Fruit fly (Drosophila melanogaster) whole organism, embryonic: ENCODE results near the gene Rcd2.

ENCODE experiments used
- Ada2b ChIP-seq: fragments of 200-800 bp; sonication (Bioruptor generic); IDR thresholded peaks from 2 replicates; pipeline ENCODE4 v1.3.6; 2022; ENCODE audit warnings: missing biosample characterization, missing genetic modification characterization
- Adf1 ChIP-seq: fragments of 200-800 bp; sonication (Bioruptor generic); IDR thresholded peaks from 2 replicates; pipeline ENCODE4 v1.3.6; 2022; ENCODE audit warnings: missing biosample characterization, missing genetic modification characterization
- Bgb ChIP-seq: fragments of 200-800 bp; sonication (Bioruptor generic); IDR thresholded peaks from 2 replicates; pipeline ENCODE4 v1.3.6; 2022; ENCODE audit warnings: missing biosample characterization, missing genetic modification characterization; ENCODE audit not compliant: partially characterized antibody
- C15 ChIP-seq: fragments of 200-800 bp; sonication (Bioruptor generic); IDR thresholded peaks from 3 replicates; pipeline ENCODE4 v1.3.6; 2022; ENCODE audit warnings: missing biosample characterization, missing genetic modification characterization
- CG10366 ChIP-seq: fragments of 200-800 bp; sonication (Bioruptor generic); IDR thresholded peaks from 2 replicates; pipeline ENCODE4 v1.3.6; 2022; ENCODE audit warnings: missing biosample characterization, missing genetic modification characterization
- CG10565 ChIP-seq: fragments of 200-800 bp; sonication (Bioruptor generic); optimal IDR thresholded peaks from 3 replicates; lab custom pipeline; 2016; ENCODE audit warnings: missing biosample characterization, mild to moderate bottlenecking, missing genetic modification characterization
- CG11456 ChIP-seq: fragments of 200-800 bp; sonication (Bioruptor generic); IDR thresholded peaks from 3 replicates; pipeline ENCODE4 v1.3.6; 2022; ENCODE audit warnings: missing biosample characterization, missing genetic modification characterization
- CG12744 ChIP-seq: fragments of 200-800 bp; sonication (Bioruptor generic); optimal IDR thresholded peaks from 2 replicates; lab custom pipeline; 2016; ENCODE audit warnings: missing biosample characterization, missing genetic modification characterization
- CG13424 ChIP-seq: fragments of 200-800 bp; sonication (Bioruptor generic); optimal IDR thresholded peaks from 2 replicates; lab custom pipeline; 2019; ENCODE audit warnings: missing biosample characterization, mild to moderate bottlenecking, missing genetic modification characterization, moderate library complexity
- CG14710 ChIP-seq: fragments of 200-800 bp; sonication (Bioruptor generic); optimal IDR thresholded peaks from 3 replicates; lab custom pipeline; 2019; ENCODE audit warnings: missing biosample characterization, mild to moderate bottlenecking, missing genetic modification characterization, moderate library complexity
- CG1529 ChIP-seq: fragments of 200-800 bp; sonication (Bioruptor generic); optimal IDR thresholded peaks from 3 replicates; lab custom pipeline; 2018; ENCODE audit warnings: missing biosample characterization, missing genetic modification characterization
- CG15514 ChIP-seq: fragments of 200-800 bp; sonication (Bioruptor generic); optimal IDR thresholded peaks from 3 replicates; lab custom pipeline; 2017; ENCODE audit warnings: missing biosample characterization, missing genetic modification characterization, mild to moderate bottlenecking, moderate library complexity, missing genetic modification reagents
- CG17385 ChIP-seq: fragments of 200-800 bp; sonication (Bioruptor generic); optimal IDR thresholded peaks from 3 replicates; lab custom pipeline; 2018; ENCODE audit warnings: missing biosample characterization, mild to moderate bottlenecking, missing genetic modification characterization
- CG17912 ChIP-seq: fragments of 200-800 bp; sonication (Bioruptor generic); optimal IDR thresholded peaks from 2 replicates; lab custom pipeline; 2018; ENCODE audit warnings: missing biosample characterization, mild to moderate bottlenecking, missing genetic modification characterization
- CG3065 ChIP-seq: fragments of 200-800 bp; sonication (Bioruptor generic); optimal IDR thresholded peaks from 2 replicates; lab custom pipeline; 2016; ENCODE audit warnings: missing biosample characterization, missing genetic modification characterization
- CG31441 ChIP-seq: fragments of 200-800 bp; sonication (Bioruptor generic); IDR thresholded peaks from 2 replicates; pipeline ENCODE4 v1.3.6; 2022; ENCODE audit warnings: missing biosample characterization, missing genetic modification characterization
- CG6791 ChIP-seq: fragments of 200-800 bp; sonication (Bioruptor generic); IDR thresholded peaks from 3 replicates; pipeline ENCODE4 v1.3.6; 2022; ENCODE audit warnings: missing biosample characterization, missing genetic modification characterization; ENCODE audit not compliant: partially characterized antibody
- CG7745 ChIP-seq: fragments of 200-800 bp; sonication (Bioruptor generic); optimal IDR thresholded peaks from 2 replicates; lab custom pipeline; 2018; ENCODE audit warnings: missing biosample characterization, mild to moderate bottlenecking, missing genetic modification characterization, moderate library complexity
- CG7987 ChIP-seq: fragments of 200-800 bp; sonication (Bioruptor generic); optimal IDR thresholded peaks from 2 replicates; lab custom pipeline; 2018; ENCODE audit warnings: missing biosample characterization, mild to moderate bottlenecking, missing genetic modification characterization, moderate library complexity
- CG8478 ChIP-seq: fragments of >200 bp; optimal IDR thresholded peaks from 2 replicates; lab custom pipeline; 2018
- CG8924 ChIP-seq: fragments of 200-800 bp; optimal IDR thresholded peaks from 3 replicates; lab custom pipeline; 2019; ENCODE audit warnings: missing biosample characterization, mild to moderate bottlenecking, missing genetic modification characterization, moderate library complexity
- CG9727 ChIP-seq: fragments of 200-800 bp; sonication (Bioruptor generic); optimal IDR thresholded peaks from 3 replicates; lab custom pipeline; 2017; ENCODE audit warnings: missing biosample characterization, mild to moderate bottlenecking, missing genetic modification characterization
- CkIIα-i1 ChIP-seq: fragments of 200-800 bp; sonication (Bioruptor generic); IDR thresholded peaks from 2 replicates; pipeline ENCODE4 v1.3.6; 2022; ENCODE audit warnings: missing biosample characterization, missing genetic modification characterization
- D ChIP-seq, 2 experiments: fragments of 200-800 bp in 1 of 2; fragments of >200 bp in 1 of 2; sonication (Bioruptor generic) in 1 of 2; optimal IDR thresholded peaks; 2 replicates in 1 of 2; 3 replicates in 1 of 2; lab custom pipeline; 2017; ENCODE audit warnings: mild to moderate bottlenecking in 1 of 2, missing biosample characterization in 1 of 2, missing genetic modification characterization in 1 of 2, missing genetic modification reagents in 1 of 2
- Fer2 ChIP-seq: fragments of 200-800 bp; sonication (Bioruptor generic); optimal IDR thresholded peaks from 2 replicates; lab custom pipeline; 2018; ENCODE audit warnings: missing biosample characterization, mild to moderate bottlenecking, missing genetic modification characterization, moderate library complexity
- GATAe ChIP-seq: fragments of 200-800 bp; sonication (Bioruptor generic); conservative IDR thresholded peaks from 2 replicates; pipeline ENCODE4 v1.3.6; 2022; ENCODE audit warnings: missing biosample characterization, missing genetic modification characterization
- HLH3B ChIP-seq: fragments of 200-800 bp; sonication (Bioruptor generic); IDR thresholded peaks from 2 replicates; pipeline ENCODE4 v1.3.6; 2022; ENCODE audit warnings: missing biosample characterization, missing genetic modification characterization
- Hmr ChIP-seq: fragments of 200-800 bp; sonication (Bioruptor generic); optimal IDR thresholded peaks from 3 replicates; lab custom pipeline; 2017; ENCODE audit warnings: mild to moderate bottlenecking, missing biosample characterization, missing genetic modification reagents, missing genetic modification characterization
- Kr ChIP-seq: fragments of 200-800 bp; sonication (Bioruptor generic); optimal IDR thresholded peaks from 2 replicates; lab custom pipeline; 2017; ENCODE audit warnings: missing biosample characterization, mild to moderate bottlenecking, missing genetic modification characterization
- Med ChIP-seq: fragments of 200-800 bp; sonication (Bioruptor generic); peaks from one replicate; lab custom pipeline; 2016; ENCODE audit warnings: missing biosample characterization, missing genetic modification characterization, mild to moderate bottlenecking, inconsistent platforms, moderate library complexity
- Sox102F ChIP-seq: fragments of 200-800 bp; sonication (Bioruptor generic); optimal IDR thresholded peaks from 2 replicates; lab custom pipeline; 2018; ENCODE audit warnings: missing biosample characterization, mild to moderate bottlenecking, missing genetic modification characterization, moderate library complexity
- Spps ChIP-seq: fragments of 200-800 bp; sonication (Bioruptor generic); optimal IDR thresholded peaks from 2 replicates; lab custom pipeline; 2018; ENCODE audit warnings: missing biosample characterization, mild to moderate bottlenecking, missing genetic modification characterization
- Sry-β ChIP-seq: fragments of 200-800 bp; sonication (Bioruptor generic); optimal IDR thresholded peaks from 2 replicates; lab custom pipeline; 2018; ENCODE audit warnings: missing biosample characterization, mild to moderate bottlenecking, missing genetic modification characterization, moderate library complexity
- Trl ChIP-seq, 3 experiments: fragments of >200 bp in 2 of 3; fragments of 200-800 bp in 1 of 3; sonication (Bioruptor generic) in 1 of 3; optimal IDR thresholded peaks; 2 replicates in 1 of 3; 3 replicates in 2 of 3; lab custom pipeline; 2016 to 2017; ENCODE audit warnings: missing biosample characterization in 1 of 3, missing genetic modification characterization in 1 of 3
- Xbp1 ChIP-seq: fragments of 200-800 bp; sonication (Bioruptor generic); optimal IDR thresholded peaks from 3 replicates; lab custom pipeline; 2016; ENCODE audit warnings: missing biosample characterization, mild to moderate bottlenecking, missing genetic modification characterization
- Xrp1 ChIP-seq: fragments of 200-800 bp; sonication (Bioruptor generic); IDR thresholded peaks from 2 replicates; pipeline ENCODE4 v1.3.6; 2022; ENCODE audit warnings: missing biosample characterization, missing genetic modification characterization
- YL-1 ChIP-seq: fragments of 200-800 bp; sonication (Bioruptor generic); optimal IDR thresholded peaks from 3 replicates; lab custom pipeline; 2017; ENCODE audit warnings: missing biosample characterization, mild to moderate bottlenecking, missing genetic modification characterization
- cad ChIP-seq: fragments of >200 bp; optimal IDR thresholded peaks from 2 replicates; lab custom pipeline; 2017; ENCODE audit warnings: missing biosample characterization, missing genetic modification characterization
- cg ChIP-seq: fragments of 200-800 bp; sonication (Bioruptor generic); optimal IDR thresholded peaks from 3 replicates; lab custom pipeline; 2019; ENCODE audit warnings: missing biosample characterization, mild to moderate bottlenecking, missing genetic modification characterization, moderate library complexity
- crol ChIP-seq: fragments of 200-800 bp; sonication (Bioruptor generic); IDR thresholded peaks from 2 replicates; pipeline ENCODE4 v1.3.6; 2022; ENCODE audit warnings: missing biosample characterization, missing genetic modification characterization
- gt ChIP-seq: fragments of 200-800 bp; sonication (Bioruptor generic); IDR thresholded peaks from 2 replicates; pipeline ENCODE4 v1.3.6; 2022; ENCODE audit warnings: missing biosample characterization, missing genetic modification characterization
- hkb ChIP-seq, 2 experiments: fragments of 200-800 bp in 1 of 2; fragments of >200 bp in 1 of 2; sonication (Bioruptor generic) in 1 of 2; IDR thresholded peaks in 1 of 2; optimal IDR thresholded peaks in 1 of 2; 2 replicates each; pipeline versions ENCODE4 v1.3.6 to Lab custom; 2017 to 2022; ENCODE audit warnings: missing biosample characterization in 1 of 2, missing genetic modification characterization in 1 of 2
- jumu ChIP-seq: fragments of 200-800 bp; sonication (Bioruptor generic); optimal IDR thresholded peaks from 3 replicates; lab custom pipeline; 2016; ENCODE audit warnings: missing biosample characterization, missing genetic modification characterization
- nerfin-1 ChIP-seq: fragments of 200-800 bp; sonication (Bioruptor generic); optimal IDR thresholded peaks from 3 replicates; lab custom pipeline; 2019; ENCODE audit warnings: missing biosample characterization, mild to moderate bottlenecking, missing genetic modification characterization, moderate library complexity
- nom ChIP-seq: fragments of 200-800 bp; sonication (Bioruptor generic); optimal IDR thresholded peaks from 2 replicates; lab custom pipeline; 2017; ENCODE audit warnings: missing biosample characterization, missing genetic modification characterization, mild to moderate bottlenecking, moderate library complexity, missing genetic modification reagents
- oc ChIP-seq: fragments of 200-800 bp; sonication (Bioruptor generic); optimal IDR thresholded peaks from 2 replicates; lab custom pipeline; 2018; ENCODE audit warnings: missing biosample characterization, mild to moderate bottlenecking, missing genetic modification characterization, moderate library complexity
- stc ChIP-seq: fragments of 200-800 bp; sonication (Bioruptor generic); IDR thresholded peaks from 2 replicates; pipeline ENCODE4 v1.3.6; 2022; ENCODE audit warnings: missing biosample characterization, missing genetic modification characterization
- unpg ChIP-seq: fragments of 200-800 bp; sonication (Bioruptor generic); optimal IDR thresholded peaks from 3 replicates; lab custom pipeline; 2018; ENCODE audit warnings: missing biosample characterization, mild to moderate bottlenecking, missing genetic modification characterization, moderate library complexity

Rcd2 gene

dm6 chr3L:20498204-20498603 is 42.0 kb downstream of the Rcd2 start (continued):
- TF ChIP-seq CG12744 (GFP tag; lab: Kevin White, UChicago) = no peak
- TF ChIP-seq CG8478 (lab: Kevin White, UChicago) = no peak
- TF ChIP-seq gt (GFP tag; lab: Robert Waterston, UW) = 0 out of 2 replicates have a peak, but pooled peaks have one; percentile 19
- TF ChIP-seq CG10366 (GFP tag; lab: Robert Waterston, UW) = no peak
- TF ChIP-seq Spps = no peak
- peak; percentile 24; the same call in 1 of the 2 replicates for TF ChIP-seq stc (GFP tag; lab: Robert Waterston, UW)
- no peak for TF ChIP-seq Sry-β (GFP tag; lab: Kevin White, UChicago)
- peak; percentile 60 for TF ChIP-seq CG3065
- no peak for TF ChIP-seq crol (GFP tag; lab: Robert Waterston, UW)
- no peak for TF ChIP-seq Xbp1 (GFP tag; lab: Kevin White, UChicago)
- no peak for TF ChIP-seq unpg (GFP tag; lab: Kevin White, UChicago)
- no peak for TF ChIP-seq CG1529 (GFP tag; lab: Kevin White, UChicago)
- TF ChIP-seq CG7987 = no peak
- TF ChIP-seq hkb (optimal IDR thresholded peaks at IDR 0.05; lab: Kevin White, UChicago) = no peak
- TF ChIP-seq hkb (GFP tag; IDR thresholded peaks at IDR 0.05; lab: Robert Waterston, UW) = no peak
- TF ChIP-seq CG13424 (tag; lab: Kevin White, UChicago) = no peak
- TF ChIP-seq Fer2 = no peak
- TF ChIP-seq Adf1 = no peak
- TF ChIP-seq Sox102F (GFP tag; lab: Kevin White, UChicago) = no peak
- TF ChIP-seq CG7745 (tag; lab: Kevin White, UChicago) = no peak
- TF ChIP-seq GATAe = no peak
- TF ChIP-seq Med (GFP tag; lab: Kevin White, UChicago) = peak; percentile 1
- no peak for TF ChIP-seq CG10565 (GFP tag; lab: Kevin White, UChicago)
- TF ChIP-seq CG17912 (GFP tag; lab: Kevin White, UChicago) = no peak
- TF ChIP-seq CG17385 (GFP tag; lab: Kevin White, UChicago) = no peak
- TF ChIP-seq nerfin-1 = no peak
- no peak for TF ChIP-seq D (optimal IDR thresholded peaks at IDR 0.05; lab: Kevin White, UChicago)
- no peak for TF ChIP-seq D (GFP tag; optimal IDR thresholded peaks at IDR 0.05; lab: Kevin White, UChicago)
- no peak for TF ChIP-seq CG11456 (GFP tag; lab: Robert Waterston, UW)
- no peak for TF ChIP-seq jumu (GFP tag; lab: Kevin White, UChicago)
- TF ChIP-seq Xrp1 (GFP tag; lab: Robert Waterston, UW) = no peak
- TF ChIP-seq CG9727 (GFP tag; lab: Kevin White, UChicago) = no peak
- TF ChIP-seq CG6791 (GFP tag; lab: Robert Waterston, UW) = 0 out of 3 replicates have a peak, but pooled peaks have one; percentile 24
- no peak for TF ChIP-seq HLH3B
- TF ChIP-seq Ada2b (GFP tag; lab: Robert Waterston, UW) = no peak
- TF ChIP-seq oc (tag; lab: Kevin White, UChicago) = no peak
- TF ChIP-seq CkIIα-i1 = no peak

- TF ChIP-seq CG14710 (tag; lab: Kevin White, UChicago) (peak; percentile 28), cg (GFP tag; lab: Kevin White, UChicago) (peak; percentile 74), CG15514 (peak; percentile 91), Kr (GFP tag; lab: Kevin White, UChicago) (no peak), CG8924 (tag; lab: Kevin White, UChicago) (no peak), Bgb (GFP tag; lab: Robert Waterston, UW) (peak; percentile 22; the same call in 1 of the 2 replicates), Hmr (peak; percentile 25), Sry-β (GFP tag; lab: Kevin White, UChicago) (peak; percentile 64), nom (peak; percentile 7), Ada2b (GFP tag; lab: Robert Waterston, UW) (no peak), YL-1 (GFP tag; lab: Kevin White, UChicago) (peak; percentile 51), CG31441 (0 out of 2 replicates have a peak, but pooled peaks have one; percentile 9), C15 (GFP tag; lab: Robert Waterston, UW) (no peak), Trl (optimal IDR thresholded peaks at IDR 0.05; lab: Kevin White, UChicago) (peak in 1 of 2 experiments; percentile 32), Trl (GFP tag; optimal IDR thresholded peaks at IDR 0.05; lab: Kevin White, UChicago) (no peak), cad (no peak)
These were observed 42.9 kb downstream of the Rcd2 start, which contains the start of gene CG32425 for dm6 chr3L:20497124-20497996. CG32425 (plus strand) TSS chr3L:20497323.
